Worm (Caenorhabditis elegans): Measurements from ENCODE around the gene lgc-13.
A peak's percentile ranks its signal among the peaks of the same experiment; 100 is the strongest.

DNA sequence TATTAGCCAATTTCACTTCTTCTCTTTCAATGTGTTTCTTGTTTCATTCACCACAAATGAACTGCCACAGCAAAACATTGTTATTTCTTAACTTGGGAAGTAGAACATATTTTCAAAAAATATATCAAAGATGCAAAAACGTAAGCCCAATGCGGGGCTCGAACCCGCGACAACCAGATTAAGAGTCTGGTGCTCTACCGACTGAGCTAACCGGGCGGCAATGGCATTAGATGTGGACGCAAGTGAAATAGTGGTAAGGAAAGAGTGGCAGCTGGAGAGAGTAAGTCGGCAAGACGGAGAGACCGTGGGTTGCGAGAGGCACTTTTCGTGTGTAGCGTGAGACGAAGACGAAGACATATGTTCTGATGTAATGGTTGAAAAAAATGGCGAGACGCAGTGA lies 3.0 kb upstream of the lgc-13 start:
- TF ChIP-seq bed-3 (GFP tag; optimal IDR thresholded peaks at IDR 0.05) (peak; percentile 92), sem-2 (GFP tag; optimal IDR thresholded peaks at IDR 0.05) (peak; percentile 95), nhr-76 (tag; optimal IDR thresholded peaks at IDR 0.05) (peak; percentile 77), mls-2 (tag; optimal IDR thresholded peaks at IDR 0.05) (no peak), elt-1 (tag; optimal IDR thresholded peaks at IDR 0.05; ENCODE audit: borderline replicate concordance, insufficient read depth) (no peak), mep-1 (tag; optimal IDR thresholded peaks at IDR 0.05) (peak; percentile 81), snpc-4 (tag; optimal IDR thresholded peaks at IDR 0.05) (no peak), unc-62 (GFP tag; optimal IDR thresholded peaks at IDR 0.05) (peak; percentile 71)

All from whole organism, mixed stage, embryonic.